Worm (Caenorhabditis elegans): Measurements from ENCODE around the gene emb-8.

emb-8 gene

ce11 chrIII:5172470-5172869 is 27.0 kb downstream of the emb-8 start, which contains the start of gene K10D2.5 (continued):
- no peak for TF ChIP-seq sea-2 (GFP tag; IDR thresholded peaks at IDR 0.05)
- TF ChIP-seq nfya-1 (tag; optimal IDR thresholded peaks at IDR 0.05; ENCODE audit: borderline replicate concordance, insufficient read depth) = no peak
- TF ChIP-seq let-526 (GFP tag; IDR thresholded peaks at IDR 0.05) = peak; percentile 96
- peak; percentile 97 for TF ChIP-seq ceh-91 (GFP tag; IDR thresholded peaks at IDR 0.05)
- TF ChIP-seq Y53G8AR.9 (GFP tag; conservative IDR thresholded peaks at IDR 0.05) = peak; percentile 92
- TF ChIP-seq ceh-40 (GFP tag; IDR thresholded peaks at IDR 0.05) = peak; percentile 91
- no peak for TF ChIP-seq snpc-1.1 (tag; optimal IDR thresholded peaks at IDR 0.05; ENCODE audit: insufficient read depth)
- TF ChIP-seq dpl-1 (GFP tag; optimal IDR thresholded peaks at IDR 0.05) = peak; percentile 77
- TF ChIP-seq egl-18 (GFP tag; IDR thresholded peaks at IDR 0.05) = no peak
- TF ChIP-seq ZK185.1 (tag; optimal IDR thresholded peaks at IDR 0.05; ENCODE audit: poor library complexity, severe bottlenecking) = peak; percentile 97
- peak; percentile 94 for TF ChIP-seq ztf-6 (GFP tag; IDR thresholded peaks at IDR 0.05)
- peak; percentile 87 for TF ChIP-seq Y79H2A.3 (GFP tag; conservative IDR thresholded peaks at IDR 0.05)
- TF ChIP-seq ceh-58 (GFP tag; IDR thresholded peaks at IDR 0.05) = no peak
- TF ChIP-seq nhr-27 (tag; optimal IDR thresholded peaks at IDR 0.05) = no peak
- TF ChIP-seq F23B12.7 (tag; optimal IDR thresholded peaks at IDR 0.05; ENCODE audit: insufficient read depth) = peak; percentile 85
- peak; percentile 86 for TF ChIP-seq B0336.3 (GFP tag; IDR thresholded peaks at IDR 0.05)
- TF ChIP-seq F49E8.2 (tag; optimal IDR thresholded peaks at IDR 0.05; ENCODE audit: insufficient read depth) = peak; percentile 90
- TF ChIP-seq aptf-3 (GFP tag; IDR thresholded peaks at IDR 0.05) = peak; percentile 63; the same call in 1 of the 2 replicates
- TF ChIP-seq lag-1 (GFP tag; IDR thresholded peaks at IDR 0.05) = 0 out of 2 replicates have a peak, but pooled peaks have one; percentile 24
- TF ChIP-seq lir-1 (GFP tag; conservative IDR thresholded peaks at IDR 0.05) = peak; percentile 98
- peak; percentile 98 for TF ChIP-seq unc-130 (GFP tag; optimal IDR thresholded peaks at IDR 0.05)
- no peak for TF ChIP-seq hlh-26 (GFP tag; conservative IDR thresholded peaks at IDR 0.05)
- peak; percentile 78 for TF ChIP-seq chd-7 (tag; optimal IDR thresholded peaks at IDR 0.05)
- peak; percentile 92 for TF ChIP-seq K12H6.12 (tag; optimal IDR thresholded peaks at IDR 0.05)
- TF ChIP-seq nhr-120 (GFP tag; IDR thresholded peaks at IDR 0.05) = 0 out of 2 replicates have a peak, but pooled peaks have one; percentile 88
- TF ChIP-seq hsf-1 (GFP tag; IDR thresholded peaks at IDR 0.05) = peak; percentile 87
- no peak for TF ChIP-seq nfya-2 (GFP tag; IDR thresholded peaks at IDR 0.05)
- TF ChIP-seq hmg-20 (GFP tag; IDR thresholded peaks at IDR 0.05) = peak; percentile 82
- no peak for TF ChIP-seq mes-4 (tag; optimal IDR thresholded peaks at IDR 0.05)
- TF ChIP-seq lsl-1 (GFP tag; optimal IDR thresholded peaks at IDR 0.05) = peak; percentile 77
- TF ChIP-seq gei-17 (GFP tag; optimal IDR thresholded peaks at IDR 0.05) = no peak
- peak; percentile 78 for TF ChIP-seq efl-1 (GFP tag; optimal IDR thresholded peaks at IDR 0.05)
- peak; percentile 68 for TF ChIP-seq F52B5.7 (tag; optimal IDR thresholded peaks at IDR 0.05)
- peak; percentile 65 for TF ChIP-seq F57A8.1 (GFP tag; optimal IDR thresholded peaks at IDR 0.05)
- TF ChIP-seq lin-26 (GFP tag; IDR thresholded peaks at IDR 0.05) = peak; percentile 81
- TF ChIP-seq ets-4 (GFP tag; optimal IDR thresholded peaks at IDR 0.05) = no peak
- peak; percentile 92 for TF ChIP-seq madf-10 (tag; optimal IDR thresholded peaks at IDR 0.05)
- TF ChIP-seq F22D6.2 (tag; optimal IDR thresholded peaks at IDR 0.05) = peak; percentile 73
- peak; percentile 85 for TF ChIP-seq attf-3 (GFP tag; conservative IDR thresholded peaks at IDR 0.05)
- no peak for TF ChIP-seq dpff-1 (tag; optimal IDR thresholded peaks at IDR 0.05)
- TF ChIP-seq Y56A3A.18 (GFP tag; IDR thresholded peaks at IDR 0.05) = no peak
- peak; percentile 8 for TF ChIP-seq him-1 (tag; optimal IDR thresholded peaks at IDR 0.05)
- no peak for TF ChIP-seq hlh-12 (tag; optimal IDR thresholded peaks at IDR 0.05)
- TF ChIP-seq D2030.7 (GFP tag; IDR thresholded peaks at IDR 0.05) = peak; percentile 99
- peak; percentile 88 for TF ChIP-seq madf-6 (GFP tag; IDR thresholded peaks at IDR 0.05)
- no peak for TF ChIP-seq pha-4 (tag; optimal IDR thresholded peaks at IDR 0.05)
- TF ChIP-seq ztf-22 (GFP tag; optimal IDR thresholded peaks at IDR 0.05) = peak; percentile 72
- peak; percentile 88 for TF ChIP-seq zfh-2 (GFP tag; conservative IDR thresholded peaks at IDR 0.05)

Measured in whole organism, young adult.